Fruit fly (Drosophila melanogaster) whole organism: ENCODE results near the gene Sec71.

Source experiments
- EcR ChIP-seq, 2 experiments: fragments of >200 bp; optimal IDR thresholded peaks; 2 replicates each; lab custom pipeline; 2017; ENCODE audit warnings: missing biosample characterization in 2 of 2, missing genetic modification characterization in 2 of 2, missing genetic modification reagents in 2 of 2
- psq ChIP-seq: fragments of >200 bp; optimal IDR thresholded peaks from 2 replicates; lab custom pipeline; 2017

DNA sequence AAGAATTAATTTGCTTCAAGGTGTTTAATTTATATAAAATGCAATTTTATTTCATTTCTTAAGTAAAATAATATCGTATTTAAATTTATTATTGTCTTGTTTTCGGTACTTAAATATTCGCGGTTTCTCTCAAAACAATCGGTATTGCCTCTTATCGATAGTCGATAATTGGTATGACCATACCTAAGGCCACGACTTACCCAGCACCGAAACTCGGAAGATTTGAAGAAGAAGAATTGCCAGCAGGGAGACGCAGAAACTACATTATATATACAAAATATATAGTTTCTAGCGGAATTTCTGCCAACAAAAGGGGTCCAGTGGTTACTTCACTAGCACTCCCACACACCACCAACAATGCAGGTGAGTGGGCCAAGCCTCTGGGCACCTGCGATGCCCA, 22.4 kb upstream of the Sec71 start:
- no peak for TF ChIP-seq psq (lab: Kevin White, UChicago)
- TF ChIP-seq EcR (GFP tag; optimal IDR thresholded peaks at IDR 0.05; lab: Kevin White, UChicago): no peak
